Worm (Caenorhabditis elegans): ENCODE measurements around the gene arp-6.

The arp-6 gene

ce11 chrII:8015483-8015938 is 21.6 kb downstream of the arp-6 start (continued):
- TF ChIP-seq F22D6.2 (tag; optimal IDR thresholded peaks at IDR 0.05) (no peak), F52B5.7 (tag; optimal IDR thresholded peaks at IDR 0.05) (no peak), pbrm-1 (GFP tag; IDR thresholded peaks at IDR 0.05) (peak; percentile 51; the same call in 1 of the 2 replicates), lin-54 (GFP tag; optimal IDR thresholded peaks at IDR 0.05) (peak; percentile 72), madf-10 (tag; optimal IDR thresholded peaks at IDR 0.05) (no peak), F49E8.2 (tag; optimal IDR thresholded peaks at IDR 0.05; ENCODE audit: insufficient read depth) (peak; percentile 47), dpl-1 (GFP tag; optimal IDR thresholded peaks at IDR 0.05) (peak; percentile 86), fkh-3 (tag; optimal IDR thresholded peaks at IDR 0.05) (no peak), lin-35 (GFP tag; optimal IDR thresholded peaks at IDR 0.05) (peak in 1 of 3 experiments; percentile 66), ekl-4 (GFP tag; IDR thresholded peaks at IDR 0.05) (peak; percentile 22; the same call in 1 of the 2 replicates), rpc-1 (optimal IDR thresholded peaks at IDR 0.05) (no peak), rpc-1 (tag; optimal IDR thresholded peaks at IDR 0.05) (no peak), hmg-1.2 (GFP tag; IDR thresholded peaks at IDR 0.05) (peak; percentile 64), nfyb-1 (GFP tag; IDR thresholded peaks at IDR 0.05) (peak; percentile 58), B0035.1 (tag; optimal IDR thresholded peaks at IDR 0.05) (peak; percentile 4), Y67H2A.10 (GFP tag; conservative IDR thresholded peaks at IDR 0.05) (peak; percentile 77; the same call in 1 of the 2 replicates), Y79H2A.3 (GFP tag; conservative IDR thresholded peaks at IDR 0.05) (no peak), Y53F4B.3 (GFP tag; IDR thresholded peaks at IDR 0.05) (no peak), lag-1 (GFP tag; IDR thresholded peaks at IDR 0.05) (0 out of 2 replicates have a peak, but pooled peaks have one; percentile 15), sea-2 (GFP tag; IDR thresholded peaks at IDR 0.05) (no peak), nhr-80 (tag; optimal IDR thresholded peaks at IDR 0.05) (no peak), Y53G8AR.9 (GFP tag; conservative IDR thresholded peaks at IDR 0.05) (peak; percentile 90), somi-1 (GFP tag; optimal IDR thresholded peaks at IDR 0.05) (peak; percentile 0), lsl-1 (GFP tag; optimal IDR thresholded peaks at IDR 0.05) (peak; percentile 90), F10E7.11 (tag; optimal IDR thresholded peaks at IDR 0.05) (no peak), snpc-1.1 (tag; optimal IDR thresholded peaks at IDR 0.05; ENCODE audit: insufficient read depth) (no peak), F39B2.1 (GFP tag; IDR thresholded peaks at IDR 0.05) (no peak), ets-4 (GFP tag; optimal IDR thresholded peaks at IDR 0.05) (no peak), F33H1.4 (GFP tag; IDR thresholded peaks at IDR 0.05) (peak; percentile 75), Y95B8A.8 (GFP tag; IDR thresholded peaks at IDR 0.05) (peak; percentile 87), ceh-79 (tag; optimal IDR thresholded peaks at IDR 0.05) (no peak), unc-62 (GFP tag; optimal IDR thresholded peaks at IDR 0.05) (no peak), ztf-3 (GFP tag; optimal IDR thresholded peaks at IDR 0.05) (no peak), attf-3 (GFP tag; conservative IDR thresholded peaks at IDR 0.05) (0 out of 2 replicates have a peak, but pooled peaks have one; percentile 41), ama-1 (optimal IDR thresholded peaks at IDR 0.05) (no peak), ama-1 (GFP tag; optimal IDR thresholded peaks at IDR 0.05) (no peak), nhr-120 (GFP tag; IDR thresholded peaks at IDR 0.05) (no peak), lsy-27 (tag; optimal IDR thresholded peaks at IDR 0.05; ENCODE audit: borderline replicate concordance, insufficient read depth) (no peak), ztf-18 (tag; optimal IDR thresholded peaks at IDR 0.05) (peak; percentile 16), T26A5.8 (tag; optimal IDR thresholded peaks at IDR 0.05) (no peak), ZK185.1 (tag; optimal IDR thresholded peaks at IDR 0.05; ENCODE audit: poor library complexity, severe bottlenecking) (peak; percentile 26), sdz-38 (tag; optimal IDR thresholded peaks at IDR 0.05) (no peak), xnd-1 (tag; optimal IDR thresholded peaks at IDR 0.05) (peak; percentile 90), F57A8.1 (GFP tag; optimal IDR thresholded peaks at IDR 0.05) (no peak), snpc-3.4 (tag; optimal IDR thresholded peaks at IDR 0.05) (peak; percentile 92), B0336.3 (GFP tag; IDR thresholded peaks at IDR 0.05) (peak; percentile 54), ceh-40 (GFP tag; IDR thresholded peaks at IDR 0.05) (no peak), tlf-1 (GFP tag; optimal IDR thresholded peaks at IDR 0.05) (peak; percentile 87), ztf-6 (GFP tag; IDR thresholded peaks at IDR 0.05) (no peak)
